Worm (Caenorhabditis elegans) whole organism, L4 larva: Measurements from ENCODE around the gene nas-27.
A peak's percentile ranks its signal among the peaks of the same experiment; 100 is the strongest.
"Not testable (repeated sequence)": the region's sequence is repeated elsewhere in the genome, so short reads cannot be mapped to it uniquely, and the experiment has no call there.

ENCODE experiments used
- ZK546.5 ChIP-seq, 2 experiments: sonication (generic microtip); optimal IDR thresholded peaks; 2 replicates each; lab custom pipeline; 2017; ENCODE audit warnings: missing biosample characterization in 2 of 2, missing genetic modification characterization in 2 of 2
- daf-12 ChIP-seq: fragments of 150-350 bp; optimal IDR thresholded peaks from 2 replicates; lab custom pipeline; 2014; ENCODE audit warnings: missing biosample characterization, missing genetic modification reagents, missing genetic modification characterization
- dmd-6 ChIP-seq: fragments of 200-800 bp; sonication (Bioruptor generic); IDR thresholded peaks from 2 replicates; pipeline ENCODE4 v1.3.6; 2022; ENCODE audit warnings: missing genetic modification reagents, missing genetic modification characterization, missing compliant biosample characterization
- dpl-1 ChIP-seq: fragments of 150-350 bp; optimal IDR thresholded peaks from 2 replicates; lab custom pipeline; 2014; ENCODE audit warnings: missing biosample characterization, missing genetic modification reagents, missing genetic modification characterization
- hlh-11 ChIP-seq: fragments of 200-800 bp; sonication (Bioruptor generic); optimal IDR thresholded peaks from 2 replicates; lab custom pipeline; 2018; ENCODE audit warnings: mild to moderate bottlenecking, missing genetic modification characterization, missing compliant biosample characterization
- lin-29 ChIP-seq: fragments of 200-800 bp; sonication (Bioruptor generic); IDR thresholded peaks from 2 replicates; pipeline ENCODE4 v1.3.6; 2022; ENCODE audit warnings: missing genetic modification reagents, missing genetic modification characterization, missing compliant biosample characterization
- mdl-1 ChIP-seq, 2 experiments: fragments of 150-350 bp in 1 of 2; sonication (generic microtip) in 1 of 2; optimal IDR thresholded peaks; 2 replicates each; lab custom pipeline; 2014 to 2017; ENCODE audit warnings: missing biosample characterization in 2 of 2, missing genetic modification characterization in 2 of 2
- nhr-102 ChIP-seq: sonication (generic microtip); optimal IDR thresholded peaks from 2 replicates; lab custom pipeline; 2016; ENCODE audit warnings: mild to moderate bottlenecking, missing genetic modification characterization, moderate library complexity, missing compliant biosample characterization
- nhr-11 ChIP-seq: fragments of 150-350 bp; optimal IDR thresholded peaks from 2 replicates; lab custom pipeline; 2014; ENCODE audit warnings: missing biosample characterization, missing genetic modification characterization
- nhr-111 ChIP-seq: fragments of 200-800 bp; sonication (Bioruptor generic); optimal IDR thresholded peaks from 2 replicates; lab custom pipeline; 2018; ENCODE audit warnings: mild to moderate bottlenecking, missing genetic modification characterization, missing compliant biosample characterization
- nhr-237 ChIP-seq: sonication (generic microtip); optimal IDR thresholded peaks from 2 replicates; lab custom pipeline; 2017; ENCODE audit warnings: missing biosample characterization, missing genetic modification characterization
- nhr-77 ChIP-seq: fragments of 150-350 bp; optimal IDR thresholded peaks from 2 replicates; lab custom pipeline; 2014; ENCODE audit warnings: missing biosample characterization, missing genetic modification characterization
- snpc-4 ChIP-seq: fragments of 150-350 bp; optimal IDR thresholded peaks from 2 replicates; lab custom pipeline; 2014; ENCODE audit warnings: missing biosample characterization, missing genetic modification characterization
- ztf-7 ChIP-seq: fragments of 150-350 bp; optimal IDR thresholded peaks from 2 replicates; lab custom pipeline; 2014; ENCODE audit warnings: missing biosample characterization, missing genetic modification characterization

ce11 chrII:1134314-1135108 is 44.6 kb downstream of the nas-27 start:
- TF ChIP-seq hlh-11 (tag; lab: Kevin White, UChicago); nhr-11 (tag; lab: Kevin White, UChicago); ztf-7 (tag; lab: Kevin White, UChicago); mdl-1 (tag; optimal IDR thresholded peaks at IDR 0.05; lab: Kevin White, UChicago); daf-12; nhr-77 (tag; lab: Kevin White, UChicago); lin-29 (GFP tag; lab: Robert Waterston, UW); snpc-4 (tag; lab: Kevin White, UChicago); ZK546.5 (tag; optimal IDR thresholded peaks at IDR 0.05; lab: Kevin White, UChicago); nhr-111 (GFP tag; lab: Kevin White, UChicago); nhr-237 (tag; lab: Kevin White, UChicago); nhr-102 (tag; lab: Kevin White, UChicago): not testable (repeated sequence)
- TF ChIP-seq dpl-1 (GFP tag; lab: Kevin White, UChicago) (peak; percentile 38), dmd-6 (GFP tag; lab: Robert Waterston, UW) (peak; percentile 46)
